In genomic region chr3R:4861144-4861543, dm6 we compare ENCODE assay signal across 2 fruit fly cellular contexts.
A peak's percentile ranks its signal among the peaks of the same experiment; 100 is the strongest.
TF ChIP-seq lines count a peak whose summit lies in the region.

No protein-coding gene starts in this region.

- TF ChIP-seq CTCF in whole organism, embryonic (GFP tag; optimal IDR thresholded peaks at IDR 0.05; lab: Kevin White, UChicago) = no peak

TF ChIP-seq in whole organism, embryonic, 481 proteins besides CTCF, POLR2A, EP300 and RAD21:
- TF ChIP-seq luna (GFP tag; optimal IDR thresholded peaks at IDR 0.05; lab: Kevin White, UChicago) (no peak), Neu2 (GFP tag; optimal IDR thresholded peaks at IDR 0.05; lab: Kevin White, UChicago; ENCODE audit: borderline replicate concordance) (no peak), CG10959 (GFP tag; IDR thresholded peaks at IDR 0.05; lab: Robert Waterston, UW) (no peak), gsb-n (tag; optimal IDR thresholded peaks at IDR 0.05; lab: Kevin White, UChicago) (peak; percentile 27), CG13624 (GFP tag; optimal IDR thresholded peaks at IDR 0.05; lab: Kevin White, UChicago) (no peak), HLH3B (GFP tag; IDR thresholded peaks at IDR 0.05; lab: Robert Waterston, UW) (no peak), CG15696 (tag; optimal IDR thresholded peaks at IDR 0.05; lab: Kevin White, UChicago) (peak; percentile 45), lov (optimal IDR thresholded peaks at IDR 0.05; lab: Kevin White, UChicago) (no peak), lov (GFP tag; IDR thresholded peaks at IDR 0.05; lab: Robert Waterston, UW) (no peak), tll (GFP tag; optimal IDR thresholded peaks at IDR 0.05; lab: Kevin White, UChicago) (peak in 1 of 2 experiments; percentile 62), D (optimal IDR thresholded peaks at IDR 0.05; lab: Kevin White, UChicago) (peak; percentile 1), D (GFP tag; optimal IDR thresholded peaks at IDR 0.05; lab: Kevin White, UChicago) (no peak), grn (GFP tag; optimal IDR thresholded peaks at IDR 0.05; lab: Kevin White, UChicago) (peak; percentile 95), lab (GFP tag; optimal IDR thresholded peaks at IDR 0.05; lab: Kevin White, UChicago) (no peak), Dad (GFP tag; optimal IDR thresholded peaks at IDR 0.05; lab: Kevin White, UChicago) (no peak), fd102C (GFP tag; optimal IDR thresholded peaks at IDR 0.05; lab: Kevin White, UChicago) (peak; percentile 15), dmrt11E (tag; optimal IDR thresholded peaks at IDR 0.05; lab: Kevin White, UChicago) (peak; percentile 39), pnt (GFP tag; optimal IDR thresholded peaks at IDR 0.05; lab: Kevin White, UChicago) (no peak), oc (tag; optimal IDR thresholded peaks at IDR 0.05; lab: Kevin White, UChicago) (peak; percentile 18), Kr (GFP tag; optimal IDR thresholded peaks at IDR 0.05; lab: Kevin White, UChicago) (peak; percentile 71), kni (GFP tag; optimal IDR thresholded peaks at IDR 0.05; lab: Kevin White, UChicago) (peak; percentile 33), CG10267 (tag; optimal IDR thresholded peaks at IDR 0.05; lab: Kevin White, UChicago) (no peak)

TF ChIP-seq in whole organism, prepupa, 60 proteins besides CTCF, POLR2A, EP300 and RAD21:
- TF ChIP-seq fkh (GFP tag; optimal IDR thresholded peaks at IDR 0.05; lab: Kevin White, UChicago) = peak; percentile 59
- TF ChIP-seq OdsH (GFP tag; optimal IDR thresholded peaks at IDR 0.05; lab: Kevin White, UChicago) = no peak
